Worm (Caenorhabditis elegans): Measurements from ENCODE around the gene F13E9.12.

- TF ChIP-seq dao-5 (tag; optimal IDR thresholded peaks at IDR 0.05) (no peak), W03F9.2 (tag; optimal IDR thresholded peaks at IDR 0.05) (no peak)
These were observed 17.6 kb upstream of the F13E9.12 start, which contains the start of gene srlf-12 for ce11 chrIV:10891993-10892392.
